Worm (Caenorhabditis elegans) whole organism, young adult: Measurements from ENCODE around the gene F23D12.1.

ENCODE experiments used
- B0019.2 ChIP-seq: fragments of 200-800 bp; sonication (Bioruptor generic); conservative IDR thresholded peaks from 2 replicates; pipeline ENCODE4 v1.3.6; 2022; ENCODE audit warnings: missing genetic modification reagents, missing genetic modification characterization, missing compliant biosample characterization
- F52B5.7 ChIP-seq: sonication (generic microtip); optimal IDR thresholded peaks from 2 replicates; lab custom pipeline; 2016; ENCODE audit warnings: mild to moderate bottlenecking, missing genetic modification characterization, missing compliant biosample characterization
- K11D2.4 ChIP-seq: fragments of 200-800 bp; sonication (Bioruptor generic); IDR thresholded peaks from 2 replicates; pipeline ENCODE4 v1.3.6; 2022; ENCODE audit warnings: missing genetic modification reagents, missing genetic modification characterization, missing compliant biosample characterization
- K12H6.12 ChIP-seq: fragments of 200-800 bp; sonication (Bioruptor generic); optimal IDR thresholded peaks from 2 replicates; lab custom pipeline; 2018; ENCODE audit warnings: mild to moderate bottlenecking, missing genetic modification characterization, missing compliant biosample characterization
- Y53F4B.3 ChIP-seq: fragments of 200-800 bp; sonication (Bioruptor generic); IDR thresholded peaks from 2 replicates; pipeline ENCODE4 v1.3.6; 2022; ENCODE audit warnings: missing genetic modification reagents, missing genetic modification characterization, missing compliant biosample characterization
- Y53G8AR.9 ChIP-seq: fragments of 200-800 bp; sonication (Bioruptor generic); conservative IDR thresholded peaks from 2 replicates; pipeline ENCODE4 v1.3.6; 2022; ENCODE audit warnings: missing genetic modification reagents, missing genetic modification characterization, missing compliant biosample characterization
- Y56A3A.18 ChIP-seq: fragments of 200-800 bp; sonication (Bioruptor generic); IDR thresholded peaks from 2 replicates; pipeline ENCODE4 v1.3.6; 2022; ENCODE audit warnings: missing genetic modification reagents, missing genetic modification characterization, missing compliant biosample characterization
- aptf-2 ChIP-seq: fragments of 200-800 bp; sonication (Bioruptor generic); conservative IDR thresholded peaks from 2 replicates; pipeline ENCODE4 v1.3.6; 2022; ENCODE audit warnings: missing genetic modification reagents, missing genetic modification characterization, missing compliant biosample characterization
- athp-1 ChIP-seq: sonication (generic microtip); optimal IDR thresholded peaks from 2 replicates; lab custom pipeline; 2017; ENCODE audit warnings: mild to moderate bottlenecking, missing genetic modification characterization, missing compliant biosample characterization
- attf-5 ChIP-seq: fragments of 200-800 bp; sonication (Bioruptor generic); optimal IDR thresholded peaks from 2 replicates; lab custom pipeline; 2018; ENCODE audit warnings: mild to moderate bottlenecking, missing genetic modification characterization, missing compliant biosample characterization
- attf-6 ChIP-seq: fragments of 200-800 bp; sonication (Bioruptor generic); IDR thresholded peaks from 2 replicates; pipeline ENCODE4 v1.3.6; 2022; ENCODE audit warnings: missing genetic modification reagents, missing genetic modification characterization, missing compliant biosample characterization
- bed-1 ChIP-seq: fragments of 200-800 bp; sonication (Bioruptor generic); IDR thresholded peaks from 2 replicates; pipeline ENCODE4 v1.3.6; 2022; ENCODE audit warnings: missing genetic modification reagents, missing genetic modification characterization, missing compliant biosample characterization
- ceh-40 ChIP-seq: fragments of 200-800 bp; sonication (Bioruptor generic); IDR thresholded peaks from 2 replicates; pipeline ENCODE4 v1.3.6; 2022; ENCODE audit warnings: missing genetic modification characterization, missing compliant biosample characterization
- chd-7 ChIP-seq: sonication (generic microtip); optimal IDR thresholded peaks from 2 replicates; lab custom pipeline; 2016; ENCODE audit warnings: mild to moderate bottlenecking, missing genetic modification characterization, moderate library complexity, missing compliant biosample characterization
- dpl-1 ChIP-seq: fragments of 150-350 bp; optimal IDR thresholded peaks from 2 replicates; lab custom pipeline; 2014; ENCODE audit warnings: missing biosample characterization, missing genetic modification reagents, missing genetic modification characterization
- efl-1 ChIP-seq: fragments of 150-350 bp; optimal IDR thresholded peaks from 2 replicates; lab custom pipeline; 2014; ENCODE audit warnings: missing biosample characterization, missing genetic modification reagents, missing genetic modification characterization
- egrh-3 ChIP-seq: fragments of 200-800 bp; sonication (Bioruptor generic); IDR thresholded peaks from 2 replicates; pipeline ENCODE4 v1.3.6; 2022; ENCODE audit warnings: missing genetic modification reagents, missing genetic modification characterization, missing compliant biosample characterization
- ets-4 ChIP-seq: fragments of 200-800 bp; sonication (Bioruptor generic); optimal IDR thresholded peaks from 2 replicates; lab custom pipeline; 2018; ENCODE audit warnings: mild to moderate bottlenecking, missing genetic modification characterization, missing compliant biosample characterization
- fkh-3 ChIP-seq: sonication (generic microtip); optimal IDR thresholded peaks from 2 replicates; lab custom pipeline; 2016; ENCODE audit warnings: mild to moderate bottlenecking, missing genetic modification characterization, missing compliant biosample characterization
- him-1 ChIP-seq: sonication (generic microtip); optimal IDR thresholded peaks from 2 replicates; lab custom pipeline; 2016; ENCODE audit warnings: missing genotype, missing genetic modification reagents, missing genetic modification characterization, missing compliant biosample characterization
- hlh-26 ChIP-seq: fragments of 200-800 bp; sonication (Bioruptor generic); conservative IDR thresholded peaks from 2 replicates; pipeline ENCODE4 v1.3.6; 2022; ENCODE audit warnings: missing genetic modification reagents, missing genetic modification characterization, missing compliant biosample characterization
- lag-1 ChIP-seq: fragments of 200-800 bp; sonication (Bioruptor generic); IDR thresholded peaks from 2 replicates; pipeline ENCODE4 v1.3.6; 2022; ENCODE audit warnings: missing genetic modification reagents, missing genetic modification characterization, missing compliant biosample characterization
- let-526 ChIP-seq: fragments of 200-800 bp; sonication (Bioruptor generic); IDR thresholded peaks from 2 replicates; pipeline ENCODE4 v1.3.6; 2022; ENCODE audit warnings: missing genetic modification reagents, missing genetic modification characterization, missing compliant biosample characterization
- lir-1 ChIP-seq: fragments of 200-800 bp; sonication (Bioruptor generic); conservative IDR thresholded peaks from 2 replicates; pipeline ENCODE4 v1.3.6; 2022; ENCODE audit warnings: missing genetic modification reagents, missing genetic modification characterization, missing compliant biosample characterization
- lsy-27 ChIP-seq: sonication (generic microtip); optimal IDR thresholded peaks from 2 replicates; lab custom pipeline; 2017; ENCODE audit warnings: missing genetic modification characterization, mild to moderate bottlenecking, missing compliant biosample characterization, antibody characterized with exemption, missing genotype, borderline replicate concordance; ENCODE audit not compliant: insufficient read depth
- mxl-1 ChIP-seq: sonication (generic microtip); optimal IDR thresholded peaks from 2 replicates; lab custom pipeline; 2016; ENCODE audit warnings: missing genetic modification characterization, missing compliant biosample characterization
- nfya-2 ChIP-seq: fragments of 200-800 bp; sonication (Bioruptor generic); IDR thresholded peaks from 2 replicates; pipeline ENCODE4 v1.3.6; 2022; ENCODE audit warnings: missing genetic modification reagents, missing genetic modification characterization, missing compliant biosample characterization
- nfyb-1 ChIP-seq: fragments of 200-800 bp; sonication (Bioruptor generic); IDR thresholded peaks from 2 replicates; pipeline ENCODE4 v1.3.6; 2022; ENCODE audit warnings: missing genetic modification reagents, missing genetic modification characterization, missing compliant biosample characterization
- nhr-27 ChIP-seq: fragments of 200-800 bp; sonication (Bioruptor generic); optimal IDR thresholded peaks from 2 replicates; lab custom pipeline; 2018; ENCODE audit warnings: mild to moderate bottlenecking, missing genetic modification characterization, moderate library complexity, missing compliant biosample characterization
- pha-4 ChIP-seq: fragments of 150-350 bp; sonication (generic microtip); optimal IDR thresholded peaks from 2 replicates; lab custom pipeline; 2014; ENCODE audit warnings: missing biosample characterization, missing genetic modification reagents, missing genetic modification characterization
- repo-1 ChIP-seq: sonication (generic microtip); optimal IDR thresholded peaks from 2 replicates; lab custom pipeline; 2017; ENCODE audit warnings: mild to moderate bottlenecking, missing genetic modification characterization, missing compliant biosample characterization
- rpc-1 ChIP-seq, 2 experiments: fragments of 150-350 bp in 1 of 2; sonication (generic microtip) in 1 of 2; optimal IDR thresholded peaks; 2 replicates each; lab custom pipeline; 2014 to 2018; ENCODE audit warnings: missing biosample characterization in 1 of 2, missing genetic modification characterization in 1 of 2, missing genetic modification reagents in 1 of 2, missing genotype in 1 of 2
- snpc-1.1 ChIP-seq: sonication (generic microtip); optimal IDR thresholded peaks from 2 replicates; lab custom pipeline; 2017; ENCODE audit warnings: missing genetic modification characterization, mild to moderate bottlenecking, missing compliant biosample characterization, antibody characterized with exemption, moderate library complexity, missing genotype, missing genetic modification reagents; ENCODE audit not compliant: insufficient read depth
- snpc-3.4 ChIP-seq: sonication (generic microtip); optimal IDR thresholded peaks from 2 replicates; lab custom pipeline; 2017; ENCODE audit warnings: missing genetic modification characterization, mild to moderate bottlenecking, missing compliant biosample characterization, antibody characterized with exemption, moderate library complexity, missing genotype, missing genetic modification reagents
- somi-1 ChIP-seq: fragments of 200-800 bp; sonication (Bioruptor generic); optimal IDR thresholded peaks from 2 replicates; lab custom pipeline; 2018; ENCODE audit warnings: mild to moderate bottlenecking, missing genetic modification characterization, missing compliant biosample characterization
- sptf-2 ChIP-seq: fragments of 200-800 bp; sonication (Bioruptor generic); optimal IDR thresholded peaks from 2 replicates; lab custom pipeline; 2018; ENCODE audit warnings: mild to moderate bottlenecking, missing genetic modification characterization, missing compliant biosample characterization
- tbp1 ChIP-seq: fragments of 200-800 bp; sonication (Bioruptor generic); optimal IDR thresholded peaks from 2 replicates; lab custom pipeline; 2018; ENCODE audit warnings: mild to moderate bottlenecking, missing genetic modification characterization, missing compliant biosample characterization
- ztf-25 ChIP-seq: fragments of 200-800 bp; sonication (Bioruptor generic); IDR thresholded peaks from 2 replicates; pipeline ENCODE4 v1.3.6; 2022; ENCODE audit warnings: missing genetic modification reagents, missing genetic modification characterization, missing compliant biosample characterization
- ztf-26 ChIP-seq: sonication (generic microtip); optimal IDR thresholded peaks from 2 replicates; lab custom pipeline; 2017; ENCODE audit warnings: missing genetic modification characterization, missing compliant biosample characterization
- ztf-3 ChIP-seq: fragments of 200-800 bp; sonication (Bioruptor generic); optimal IDR thresholded peaks from 2 replicates; lab custom pipeline; 2018; ENCODE audit warnings: mild to moderate bottlenecking, missing genetic modification characterization, missing compliant biosample characterization

The F23D12.1 gene

ce11 chrX:14421529-14421982 is 6.4 kb downstream of the F23D12.1 start, which contains the start of gene F23D12.2:
F23D12.2 (minus strand) TSS chrX:14421579.
- no peak for TF ChIP-seq bed-1 (GFP tag; lab: Robert Waterston, UW)
- TF ChIP-seq efl-1 (GFP tag; lab: Kevin White, UChicago): peak; percentile 53

ce11 chrX:14415641-14416040 is 12.3 kb downstream of the F23D12.1 start, which contains the start of gene F23D12.10:
F23D12.10 (minus strand) TSS chrX:14415741.
- no peak for TF ChIP-seq ets-4
- no peak for TF ChIP-seq B0019.2 (GFP tag; lab: Robert Waterston, UW)
- TF ChIP-seq, all 124 proteins: peak for 0

- TF ChIP-seq nfya-2 (GFP tag; lab: Robert Waterston, UW) (no peak), nhr-27 (no peak), fkh-3 (tag; lab: Kevin White, UChicago) (no peak), dpl-1 (no peak), tbp1 (no peak), attf-5 (GFP tag; lab: Kevin White, UChicago) (no peak), mxl-1 (tag; lab: Kevin White, UChicago) (no peak), hlh-26 (no peak)
Measured at ce11 chrX:14412774-14413173, 15.2 kb downstream of the F23D12.1 start, which contains the start of gene fbxa-179. fbxa-179 (minus strand) TSS chrX:14412874.

- TF ChIP-seq let-526: no peak
- no peak for TF ChIP-seq ets-4
- TF ChIP-seq Y53F4B.3 (GFP tag; lab: Robert Waterston, UW): no peak
- TF ChIP-seq ztf-26 (tag; lab: Kevin White, UChicago): no peak
- no peak for TF ChIP-seq athp-1 (tag; lab: Kevin White, UChicago)
- TF ChIP-seq dpl-1: no peak
- no peak for TF ChIP-seq lag-1
- TF ChIP-seq chd-7 (tag; lab: Kevin White, UChicago): no peak
- TF ChIP-seq ztf-3: no peak
- TF ChIP-seq K11D2.4 (GFP tag; lab: Robert Waterston, UW): no peak
- TF ChIP-seq F52B5.7 (tag; lab: Kevin White, UChicago): no peak
- no peak for TF ChIP-seq Y53G8AR.9 (GFP tag; lab: Robert Waterston, UW)
- TF ChIP-seq attf-6 (GFP tag; lab: Robert Waterston, UW): no peak
- no peak for TF ChIP-seq him-1 (tag; lab: Kevin White, UChicago)
- no peak for TF ChIP-seq sptf-2 (GFP tag; lab: Kevin White, UChicago)
Measured at ce11 chrX:14405817-14406216, 22.1 kb downstream of the F23D12.1 start, which contains the start of gene frpr-17. frpr-17 (plus strand) TSS chrX:14406117.

- TF ChIP-seq somi-1 (GFP tag; lab: Kevin White, UChicago) (no peak), rpc-1 (optimal IDR thresholded peaks at IDR 0.05; lab: Kevin White, UChicago) (no peak), rpc-1 (tag; optimal IDR thresholded peaks at IDR 0.05; lab: Kevin White, UChicago) (peak; percentile 20), Y53F4B.3 (GFP tag; lab: Robert Waterston, UW) (no peak), nfyb-1 (GFP tag; lab: Robert Waterston, UW) (no peak)
Measured at ce11 chrX:14401230-14401629, 26.7 kb downstream of the F23D12.1 start.

- no peak for TF ChIP-seq attf-5 (GFP tag; lab: Kevin White, UChicago)
- no peak for TF ChIP-seq aptf-2 (GFP tag; lab: Robert Waterston, UW)
- TF ChIP-seq egrh-3 (GFP tag; lab: Robert Waterston, UW): no peak
- TF ChIP-seq snpc-3.4 (tag; lab: Kevin White, UChicago): no peak
- TF ChIP-seq ztf-25 (GFP tag; lab: Robert Waterston, UW): no peak
- TF ChIP-seq pha-4 (tag; lab: Kevin White, UChicago): no peak
- no peak for TF ChIP-seq K12H6.12 (tag; lab: Kevin White, UChicago)
- TF ChIP-seq lir-1: no peak
- no peak for TF ChIP-seq repo-1 (tag; lab: Kevin White, UChicago)
- no peak for TF ChIP-seq chd-7 (tag; lab: Kevin White, UChicago)
- TF ChIP-seq K11D2.4 (GFP tag; lab: Robert Waterston, UW): no peak
- TF ChIP-seq lsy-27 (tag; lab: Kevin White, UChicago): no peak
- TF ChIP-seq Y56A3A.18 (GFP tag; lab: Robert Waterston, UW): no peak
- TF ChIP-seq dpl-1: no peak
- TF ChIP-seq snpc-1.1 (tag; lab: Kevin White, UChicago): no peak
- TF ChIP-seq ceh-40 (GFP tag; lab: Robert Waterston, UW): no peak
Measured at ce11 chrX:14399035-14399434, 28.9 kb downstream of the F23D12.1 start.
